Fruit fly (Drosophila melanogaster): ENCODE results near the gene CG31687.

DNA sequence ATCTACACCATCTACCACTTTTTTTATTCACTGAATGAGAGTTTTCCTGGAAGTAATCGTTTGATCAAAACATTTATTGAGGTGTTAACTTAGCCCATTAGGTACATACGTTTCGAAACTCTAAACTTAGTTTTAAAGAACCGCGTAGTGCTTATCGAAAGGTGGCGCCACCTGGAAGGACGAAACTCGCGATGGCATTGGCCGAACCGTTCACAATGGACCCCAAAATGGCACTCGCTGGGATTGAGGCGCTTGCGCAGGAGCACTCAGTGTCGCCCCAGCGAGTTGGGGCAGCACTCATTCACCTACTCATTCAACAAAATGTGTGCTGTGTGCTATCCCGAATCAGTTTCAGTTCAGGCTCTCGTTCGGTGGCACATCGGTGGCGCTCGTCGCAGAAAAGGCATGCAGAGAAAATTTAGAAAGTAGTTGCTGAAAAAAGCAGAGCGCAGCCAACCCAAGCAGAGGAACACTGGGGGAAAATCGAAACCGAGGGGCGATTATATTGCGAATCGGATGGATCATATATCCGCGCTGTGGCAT is 24.1 kb upstream of the CG31687 start, which contains the start of gene CG31688:
- no peak for TF ChIP-seq rn (GFP tag; IDR thresholded peaks at IDR 0.05)
- TF ChIP-seq CG17806 (tag; optimal IDR thresholded peaks at IDR 0.05): no peak
- no peak for TF ChIP-seq CG13204 (GFP tag; optimal IDR thresholded peaks at IDR 0.05)
- no peak for TF ChIP-seq Pif1A (GFP tag; optimal IDR thresholded peaks at IDR 0.05)
- no peak for TF ChIP-seq CG9948 (tag; optimal IDR thresholded peaks at IDR 0.05)
- no peak for TF ChIP-seq EcR (GFP tag; optimal IDR thresholded peaks at IDR 0.05)
- no peak for TF ChIP-seq CG15710 (tag; optimal IDR thresholded peaks at IDR 0.05)
- no peak for TF ChIP-seq Snoo (tag; optimal IDR thresholded peaks at IDR 0.05)
- no peak for TF ChIP-seq CG4496 (GFP tag; IDR thresholded peaks at IDR 0.05)
- no peak for TF ChIP-seq CG8301 (tag; optimal IDR thresholded peaks at IDR 0.05)
- no peak for TF ChIP-seq fd96Ca (GFP tag; IDR thresholded peaks at IDR 0.05)
- no peak for TF ChIP-seq Ets98B (GFP tag; IDR thresholded peaks at IDR 0.05)
- no peak for TF ChIP-seq CG8159 (tag; optimal IDR thresholded peaks at IDR 0.05)
